Fruit fly (Drosophila melanogaster) whole organism, wandering third instar larva: ENCODE data around the gene CG9727.

ENCODE experiments used
- Abd-B ChIP-seq: fragments of >200 bp; optimal IDR thresholded peaks from 2 replicates; lab custom pipeline; 2017; ENCODE audit warnings: missing biosample characterization, missing genetic modification characterization
- CG32264 ChIP-seq: fragments of 200-800 bp; sonication (Bioruptor generic); optimal IDR thresholded peaks from 2 replicates; lab custom pipeline; 2016; ENCODE audit warnings: missing biosample characterization, missing genetic modification characterization
- CG9705 ChIP-seq: fragments of 200-800 bp; sonication (Bioruptor generic); optimal IDR thresholded peaks from 2 replicates; lab custom pipeline; 2018; ENCODE audit warnings: missing biosample characterization, mild to moderate bottlenecking, missing genetic modification characterization
- CrebA ChIP-seq: fragments of 200-800 bp; sonication (Bioruptor generic); optimal IDR thresholded peaks from 2 replicates; lab custom pipeline; 2016; ENCODE audit warnings: missing biosample characterization, mild to moderate bottlenecking, missing genetic modification characterization, borderline replicate concordance
- Dfd ChIP-seq: fragments of >200 bp; optimal IDR thresholded peaks from 2 replicates; lab custom pipeline; 2017; ENCODE audit warnings: missing biosample characterization, missing genetic modification characterization
- Dif ChIP-seq: fragments of 200-275, 200-300 bp; sonication (Bioruptor generic); optimal IDR thresholded peaks from 2 replicates; lab custom pipeline; 2018; ENCODE audit warnings: missing biosample characterization, missing genetic modification characterization; ENCODE audit not compliant: partially characterized antibody
- GATAd ChIP-seq: sonication (Bioruptor generic); optimal IDR thresholded peaks from 2 replicates; lab custom pipeline; 2016; ENCODE audit warnings: missing biosample characterization, missing genetic modification characterization
- HLH106 ChIP-seq: fragments of 200-800 bp; optimal IDR thresholded peaks from 3 replicates; lab custom pipeline; 2019; ENCODE audit warnings: missing biosample characterization, mild to moderate bottlenecking, missing genetic modification characterization, moderate library complexity
- Hnf4 ChIP-seq: fragments of 200-800 bp; sonication (Bioruptor generic); optimal IDR thresholded peaks from 2 replicates; lab custom pipeline; 2016; ENCODE audit warnings: missing biosample characterization, mild to moderate bottlenecking, missing genetic modification characterization
- Hr78 ChIP-seq: fragments of >200 bp; optimal IDR thresholded peaks from 2 replicates; lab custom pipeline; 2017; ENCODE audit warnings: missing biosample characterization, missing genetic modification characterization
- Hr83 ChIP-seq: fragments of 200-300 bp; sonication (Bioruptor generic); optimal IDR thresholded peaks from 2 replicates; lab custom pipeline; 2016; ENCODE audit warnings: missing biosample characterization, mild to moderate bottlenecking, missing genetic modification characterization, moderate library complexity; ENCODE audit not compliant: poor library complexity, severe bottlenecking
- Jra ChIP-seq: sonication (Bioruptor generic); optimal IDR thresholded peaks from 2 replicates; lab custom pipeline; 2016; ENCODE audit warnings: missing biosample characterization, missing genetic modification characterization
- Mio ChIP-seq: sonication (Bioruptor generic); optimal IDR thresholded peaks from 2 replicates; lab custom pipeline; 2016; ENCODE audit warnings: missing biosample characterization, missing genetic modification characterization
- Myc ChIP-seq: fragments of >200 bp; optimal IDR thresholded peaks from 2 replicates; lab custom pipeline; 2017
- N ChIP-seq: fragments of >200 bp; optimal IDR thresholded peaks from 2 replicates; lab custom pipeline; 2018; ENCODE audit warnings: missing biosample characterization, missing external identifiers, missing genetic modification characterization
- OdsH ChIP-seq: fragments of 200-800 bp; sonication (Bioruptor generic); optimal IDR thresholded peaks from 2 replicates; lab custom pipeline; 2016; ENCODE audit warnings: missing biosample characterization, mild to moderate bottlenecking, missing genetic modification characterization
- Rel ChIP-seq, 2 experiments: fragments of 200-800 bp; sonication (Bioruptor generic) in 1 of 2; optimal IDR thresholded peaks; 2 replicates in 1 of 2; 3 replicates in 1 of 2; lab custom pipeline; 2016 to 2019; ENCODE audit warnings: mild to moderate bottlenecking in 2 of 2, missing biosample characterization in 2 of 2, missing genetic modification characterization in 2 of 2, moderate library complexity in 1 of 2
- Sp1 ChIP-seq: fragments of 200-800 bp; sonication (Bioruptor generic); optimal IDR thresholded peaks from 3 replicates; lab custom pipeline; 2019; ENCODE audit warnings: missing biosample characterization, mild to moderate bottlenecking, missing genetic modification characterization, moderate library complexity
- Vsx2 ChIP-seq: fragments of 200-300, 225-300 bp; sonication (Bioruptor generic); optimal IDR thresholded peaks from 2 replicates; lab custom pipeline; 2018; ENCODE audit warnings: missing biosample characterization, missing genetic modification characterization; ENCODE audit not compliant: partially characterized antibody
- br ChIP-seq: fragments of 200-800 bp; sonication (Bioruptor generic); optimal IDR thresholded peaks from 2 replicates; lab custom pipeline; 2016; ENCODE audit warnings: missing biosample characterization, missing genetic modification characterization
- brk ChIP-seq: fragments of 200-800 bp; sonication (Bioruptor generic); optimal IDR thresholded peaks from 2 replicates; lab custom pipeline; 2016; ENCODE audit warnings: missing biosample characterization, mild to moderate bottlenecking, missing genetic modification characterization
- dl ChIP-seq, 2 experiments: fragments of 175-275, 200-275 bp in 1 of 2; fragments of 200-275 bp in 1 of 2; sonication (Bioruptor generic); optimal IDR thresholded peaks; lab custom pipeline; 2018; ENCODE audit warnings: mild to moderate bottlenecking in 2 of 2, missing biosample characterization in 2 of 2, missing genetic modification characterization in 2 of 2, moderate library complexity in 2 of 2; ENCODE audit not compliant: partially characterized antibody in 2 of 2, insufficient read depth in 1 of 2
- dmrt93B ChIP-seq: fragments of 200-800 bp; sonication (Bioruptor generic); optimal IDR thresholded peaks from 2 replicates; lab custom pipeline; 2018; ENCODE audit warnings: missing biosample characterization, mild to moderate bottlenecking, missing genetic modification characterization
- dsf ChIP-seq: sonication (Bioruptor generic); optimal IDR thresholded peaks from 2 replicates; lab custom pipeline; 2016; ENCODE audit warnings: missing biosample characterization, missing genetic modification characterization, borderline replicate concordance
- ey ChIP-seq: fragments of 200-800 bp; sonication (Bioruptor generic); optimal IDR thresholded peaks from 2 replicates; lab custom pipeline; 2016; ENCODE audit warnings: missing biosample characterization, missing genetic modification characterization
- foxo ChIP-seq, 2 experiments: fragments of 200-800 bp; sonication (Bioruptor generic); optimal IDR thresholded peaks; 2 replicates in 1 of 2; 3 replicates in 1 of 2; lab custom pipeline; 2016 to 2017; ENCODE audit warnings: missing biosample characterization in 2 of 2, missing genetic modification characterization in 2 of 2
- fru ChIP-seq: fragments of 200-800 bp; sonication (Bioruptor generic); optimal IDR thresholded peaks from 3 replicates; lab custom pipeline; 2016; ENCODE audit warnings: missing biosample characterization, mild to moderate bottlenecking, missing genetic modification characterization
- h ChIP-seq: fragments of 200-800 bp; sonication (Bioruptor generic); optimal IDR thresholded peaks from 3 replicates; lab custom pipeline; 2016; ENCODE audit warnings: missing biosample characterization, mild to moderate bottlenecking, missing genetic modification characterization
- jim ChIP-seq: fragments of 175-275, 200-325 bp; sonication (Bioruptor generic); optimal IDR thresholded peaks from 2 replicates; lab custom pipeline; 2016; ENCODE audit warnings: missing biosample characterization, mild to moderate bottlenecking, missing genetic modification characterization
- lola ChIP-seq: fragments of >200 bp; optimal IDR thresholded peaks from 2 replicates; lab custom pipeline; 2017; ENCODE audit warnings: missing biosample characterization, missing genetic modification characterization
- pan ChIP-seq: fragments of >200 bp; optimal IDR thresholded peaks from 2 replicates; lab custom pipeline; 2017
- psq ChIP-seq: fragments of 200-800 bp; sonication (Bioruptor generic); optimal IDR thresholded peaks from 3 replicates; lab custom pipeline; 2017; ENCODE audit warnings: missing biosample characterization, mild to moderate bottlenecking, missing genetic modification characterization, moderate library complexity
- rgr ChIP-seq: fragments of 200-800 bp; sonication (Bioruptor generic); optimal IDR thresholded peaks from 3 replicates; lab custom pipeline; 2016; ENCODE audit warnings: missing biosample characterization, mild to moderate bottlenecking, missing genetic modification characterization
- sage ChIP-seq: fragments of 200-800 bp; sonication (Bioruptor generic); optimal IDR thresholded peaks from 2 replicates; lab custom pipeline; 2016; ENCODE audit warnings: missing biosample characterization, mild to moderate bottlenecking, missing genetic modification characterization
- sv ChIP-seq: fragments of 200-800 bp; sonication (Bioruptor generic); optimal IDR thresholded peaks from 3 replicates; lab custom pipeline; 2016; ENCODE audit warnings: missing biosample characterization, missing genetic modification characterization
- tai ChIP-seq: sonication (Bioruptor generic); optimal IDR thresholded peaks from 2 replicates; lab custom pipeline; 2016; ENCODE audit warnings: missing biosample characterization, missing genetic modification characterization
- usp ChIP-seq: fragments of >200 bp; optimal IDR thresholded peaks from 2 replicates; lab custom pipeline; 2017; ENCODE audit warnings: missing biosample characterization, missing genetic modification characterization
- woc ChIP-seq: sonication (Bioruptor generic); optimal IDR thresholded peaks from 2 replicates; lab custom pipeline; 2016; ENCODE audit warnings: missing biosample characterization, mild to moderate bottlenecking, missing genetic modification characterization

Gene CG9727

DNA sequence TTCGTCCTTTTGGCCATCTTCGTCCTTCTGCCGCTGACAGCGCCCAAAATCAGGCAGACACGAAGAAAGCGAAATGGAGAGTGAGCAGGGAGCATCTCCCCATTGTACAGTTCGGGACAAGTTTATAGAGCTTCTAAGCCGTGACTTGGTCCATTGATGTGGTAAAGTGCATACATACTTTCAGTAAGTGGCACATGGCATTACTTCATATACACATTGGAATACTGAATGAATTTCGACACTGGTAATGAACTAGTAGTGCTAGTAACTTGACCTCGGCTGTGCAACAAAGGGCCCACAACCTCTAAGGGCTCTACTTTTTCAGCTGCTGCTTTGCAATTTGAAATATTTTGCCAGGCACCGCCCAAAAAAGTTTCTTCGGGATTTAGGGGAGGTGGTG, 40.2 kb downstream of the CG9727 start:
- TF ChIP-seq GATAd (no peak), jim (GFP tag; lab: Kevin White, UChicago) (no peak), OdsH (peak; percentile 44), sv (GFP tag; lab: Kevin White, UChicago) (peak; percentile 62), Rel (GFP tag; optimal IDR thresholded peaks at IDR 0.05; lab: Kevin White, UChicago) (no peak), Rel (tag; optimal IDR thresholded peaks at IDR 0.05; lab: Kevin White, UChicago) (no peak), sage (GFP tag; lab: Kevin White, UChicago) (no peak), Jra (no peak), ey (peak; percentile 52), CG9705 (no peak), woc (GFP tag; lab: Kevin White, UChicago) (no peak), Hnf4 (GFP tag; lab: Kevin White, UChicago) (peak; percentile 52), N (GFP tag; lab: Kevin White, UChicago) (no peak), CG32264 (GFP tag; lab: Kevin White, UChicago) (peak; percentile 35), usp (no peak), fru (GFP tag; lab: Kevin White, UChicago) (peak; percentile 23), br (GFP tag; lab: Kevin White, UChicago) (peak; percentile 43), rgr (peak; percentile 62), dmrt93B (peak; percentile 4), dsf (GFP tag; lab: Kevin White, UChicago) (no peak), foxo (GFP tag; optimal IDR thresholded peaks at IDR 0.05; lab: Kevin White, UChicago) (peak in 1 of 2 experiments; percentile 61), Dif (GFP tag; lab: Kevin White, UChicago) (no peak), Dfd (GFP tag; lab: Kevin White, UChicago) (no peak), HLH106 (peak; percentile 29), Hr78 (no peak), dl (GFP tag; optimal IDR thresholded peaks at IDR 0.05; lab: Kevin White, UChicago; ENCODE audit: insufficient read depth in 1 of 2, partially characterized antibody in 2 of 2) (no peak), CrebA (GFP tag; lab: Kevin White, UChicago) (no peak), Abd-B (GFP tag; lab: Kevin White, UChicago) (no peak), Hr83 (peak; percentile 25), h (peak; percentile 42), Myc (lab: Kevin White, UChicago) (no peak), pan (lab: Kevin White, UChicago) (no peak), Mio (GFP tag; lab: Kevin White, UChicago) (no peak), brk (GFP tag; lab: Kevin White, UChicago) (no peak), Sp1 (peak; percentile 37), tai (no peak), lola (GFP tag; lab: Kevin White, UChicago) (no peak), psq (GFP tag; lab: Kevin White, UChicago) (peak; percentile 21), Vsx2 (GFP tag; lab: Kevin White, UChicago) (no peak)

DNA sequence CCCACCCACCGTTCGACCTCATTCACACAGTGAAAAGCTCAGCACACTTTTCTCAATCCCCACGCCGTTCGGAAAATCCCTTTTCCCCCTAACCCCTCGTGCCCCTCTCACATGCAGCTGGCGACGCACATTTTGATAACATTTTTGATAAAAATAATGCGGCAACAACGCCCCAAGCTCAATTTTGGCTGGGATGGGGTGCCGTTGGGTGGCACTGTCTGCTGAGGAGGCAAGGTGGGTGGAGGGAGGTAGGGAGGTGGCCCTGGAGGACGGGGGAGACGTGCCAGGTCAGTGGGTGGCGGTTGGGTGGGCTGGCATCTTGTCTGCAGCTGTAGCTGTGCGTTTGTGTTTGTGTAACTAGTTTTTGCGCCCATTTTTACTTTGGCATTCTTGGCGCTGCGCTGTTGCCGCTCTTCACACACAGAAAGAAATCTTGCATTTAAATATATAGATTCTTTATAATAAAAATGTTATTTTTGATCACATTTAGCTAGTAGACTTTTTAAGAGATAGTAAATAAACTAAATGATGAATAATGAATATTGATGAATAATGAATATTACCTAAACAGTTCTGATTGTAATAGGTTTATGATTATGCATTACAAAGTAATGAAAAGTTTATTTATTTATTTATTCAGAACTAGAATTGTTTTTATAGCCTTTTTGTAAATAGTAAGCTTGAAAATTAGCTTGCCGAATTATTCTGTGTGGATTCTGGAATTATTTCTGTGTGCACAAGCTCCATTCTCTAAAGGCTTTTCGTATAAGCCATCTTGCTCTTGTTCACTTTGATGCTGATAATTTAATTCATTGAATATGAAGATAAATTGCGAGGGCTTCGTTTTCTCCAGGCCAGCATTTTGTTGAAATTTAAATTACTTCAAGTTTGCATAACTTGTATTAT, 41.8 kb downstream of the CG9727 start:
- TF ChIP-seq Dfd (GFP tag; lab: Kevin White, UChicago) (peak; percentile 51), CG32264 (GFP tag; lab: Kevin White, UChicago) (no peak)
